Worm (Caenorhabditis elegans): ENCODE data around the gene C14B9.8.

- TF ChIP-seq nhr-28 (tag; optimal IDR thresholded peaks at IDR 0.05) (no peak), nhr-76 (tag; optimal IDR thresholded peaks at IDR 0.05) (no peak), ceh-43 (GFP tag; optimal IDR thresholded peaks at IDR 0.05) (no peak), drap-1 (GFP tag; optimal IDR thresholded peaks at IDR 0.05) (no peak), unc-62 (GFP tag; optimal IDR thresholded peaks at IDR 0.05) (no peak), nhr-237 (tag; optimal IDR thresholded peaks at IDR 0.05) (no peak), lin-13 (tag; optimal IDR thresholded peaks at IDR 0.05) (no peak)
These were observed 38.7 kb downstream of the C14B9.8 start for ce11 chrIII:8105771-8106170.
